Worm (Caenorhabditis elegans): Measurements from ENCODE around the gene ZK892.5.

DNA sequence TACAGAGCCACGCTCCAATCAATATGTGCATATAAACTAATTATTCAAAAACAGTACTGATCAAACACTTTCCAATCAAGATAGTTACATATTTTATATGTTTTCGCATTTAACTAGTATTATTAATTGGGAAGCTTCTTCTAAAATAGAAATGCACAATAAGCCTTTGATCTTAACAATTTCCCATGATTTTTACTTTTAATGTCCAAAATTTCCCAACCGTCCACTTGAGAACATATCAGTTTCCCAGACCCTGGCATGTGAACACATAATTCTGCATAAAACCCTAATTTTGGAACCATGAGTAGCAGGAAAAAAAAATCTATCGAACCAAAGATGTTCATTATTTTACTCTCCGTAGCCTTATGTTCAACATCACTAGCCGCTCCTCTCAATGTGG is 31.6 kb upstream of the ZK892.5 start, which contains the start of gene R53.8:
- TF ChIP-seq elt-3 (tag; optimal IDR thresholded peaks at IDR 0.05) (no peak), unc-39 (tag; optimal IDR thresholded peaks at IDR 0.05) (no peak), nhr-2 (tag; optimal IDR thresholded peaks at IDR 0.05) (no peak), blmp-1 (tag; optimal IDR thresholded peaks at IDR 0.05) (no peak), lin-32 (GFP tag; optimal IDR thresholded peaks at IDR 0.05) (no peak), snpc-4 (tag; optimal IDR thresholded peaks at IDR 0.05) (no peak), lsy-2 (tag; optimal IDR thresholded peaks at IDR 0.05) (no peak), lin-13 (tag; optimal IDR thresholded peaks at IDR 0.05) (no peak), unc-62 (GFP tag; optimal IDR thresholded peaks at IDR 0.05) (no peak), pha-4 (tag; optimal IDR thresholded peaks at IDR 0.05) (no peak), nhr-237 (tag; optimal IDR thresholded peaks at IDR 0.05) (no peak)

Measured in whole organism, mixed stage, embryonic.